Worm (Caenorhabditis elegans): Measurements from ENCODE around the gene pgp-7.
A peak's percentile ranks its signal among the peaks of the same experiment; 100 is the strongest.

The pgp-7 gene

ce11 chrX:10851735-10852134 is 18.3 kb downstream of the pgp-7 start:
- TF ChIP-seq ceh-82 (tag; optimal IDR thresholded peaks at IDR 0.05) (no peak), elt-3 (tag; optimal IDR thresholded peaks at IDR 0.05) (no peak), daf-12 (tag; optimal IDR thresholded peaks at IDR 0.05) (no peak), fkh-2 (tag; optimal IDR thresholded peaks at IDR 0.05) (no peak), eor-1 (tag; optimal IDR thresholded peaks at IDR 0.05) (no peak), nhr-67 (tag; optimal IDR thresholded peaks at IDR 0.05) (no peak), ama-1 (optimal IDR thresholded peaks at IDR 0.05) (no peak), ceh-9 (tag; optimal IDR thresholded peaks at IDR 0.05) (no peak), snpc-4 (tag; optimal IDR thresholded peaks at IDR 0.05) (no peak), aly-2 (tag; optimal IDR thresholded peaks at IDR 0.05) (no peak)

DNA sequence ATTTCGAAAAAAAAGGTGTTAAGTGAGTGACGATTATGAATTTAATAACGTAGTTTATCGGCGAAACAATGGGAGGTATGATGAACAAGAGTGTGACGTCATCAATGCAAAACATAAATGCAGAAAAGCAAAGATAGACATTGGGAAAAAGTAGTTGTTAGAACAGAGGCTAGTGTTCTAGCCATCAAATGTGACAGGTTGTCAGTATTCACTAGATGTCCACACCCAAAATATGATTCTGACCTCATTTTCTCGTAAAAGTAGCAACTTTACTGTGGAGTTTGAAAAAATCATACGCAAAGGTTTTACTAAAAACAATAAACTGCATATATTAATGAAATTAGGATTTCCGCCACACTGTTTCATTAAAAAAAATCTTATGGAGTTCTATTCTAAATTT is 18.8 kb downstream of the pgp-7 start:
- no peak for TF ChIP-seq pqm-1 (tag; optimal IDR thresholded peaks at IDR 0.05)
- peak; percentile 28 for TF ChIP-seq elt-2 (tag; optimal IDR thresholded peaks at IDR 0.05)
- no peak for TF ChIP-seq zag-1 (tag; optimal IDR thresholded peaks at IDR 0.05)
- no peak for TF ChIP-seq lin-15B (tag; optimal IDR thresholded peaks at IDR 0.05)
- no peak for TF ChIP-seq unc-39 (tag; optimal IDR thresholded peaks at IDR 0.05)
- TF ChIP-seq nhr-25 (tag; optimal IDR thresholded peaks at IDR 0.05): no peak
- no peak for TF ChIP-seq snpc-4 (tag; optimal IDR thresholded peaks at IDR 0.05)
- TF ChIP-seq daf-12 (tag; optimal IDR thresholded peaks at IDR 0.05): no peak

- TF ChIP-seq ztf-11 (tag; optimal IDR thresholded peaks at IDR 0.05): no peak
- no peak for TF ChIP-seq elt-2 (tag; optimal IDR thresholded peaks at IDR 0.05)
- no peak for TF ChIP-seq unc-62 (GFP tag; optimal IDR thresholded peaks at IDR 0.05)
- TF ChIP-seq fos-1 (tag; optimal IDR thresholded peaks at IDR 0.05): no peak
- no peak for TF ChIP-seq nhr-76 (tag; optimal IDR thresholded peaks at IDR 0.05)
- TF ChIP-seq tbx-2 (tag; optimal IDR thresholded peaks at IDR 0.05): no peak
- TF ChIP-seq eor-1 (tag; optimal IDR thresholded peaks at IDR 0.05): no peak
- no peak for TF ChIP-seq nhr-67 (tag; optimal IDR thresholded peaks at IDR 0.05)
- TF ChIP-seq mdl-1 (tag; optimal IDR thresholded peaks at IDR 0.05): no peak
- no peak for TF ChIP-seq unc-39 (tag; optimal IDR thresholded peaks at IDR 0.05)
These were observed 23.1 kb downstream of the pgp-7 start for ce11 chrX:10846898-10847297.

ce11 chrX:10844602-10845354 is 25.3 kb downstream of the pgp-7 start, which contains the start of gene C05A9.2:
Gene C05A9.2 (minus strand): TSS chrX:10844674.
- no peak for TF ChIP-seq nhr-237 (tag; optimal IDR thresholded peaks at IDR 0.05)
- TF ChIP-seq ztf-4 (tag; optimal IDR thresholded peaks at IDR 0.05): no peak
- no peak for TF ChIP-seq nhr-77 (tag; optimal IDR thresholded peaks at IDR 0.05)
- TF ChIP-seq nhr-43 (tag; optimal IDR thresholded peaks at IDR 0.05; ENCODE audit: poor library complexity, severe bottlenecking): no peak
- no peak for TF ChIP-seq pqm-1 (tag; optimal IDR thresholded peaks at IDR 0.05)
- TF ChIP-seq unc-62 (GFP tag; optimal IDR thresholded peaks at IDR 0.05): no peak
- no peak for TF ChIP-seq lin-15B (tag; optimal IDR thresholded peaks at IDR 0.05)
- TF ChIP-seq ceh-16 (tag; optimal IDR thresholded peaks at IDR 0.05): no peak
- no peak for TF ChIP-seq fkh-2 (tag; optimal IDR thresholded peaks at IDR 0.05)
- no peak for TF ChIP-seq zag-1 (tag; optimal IDR thresholded peaks at IDR 0.05)
- no peak for TF ChIP-seq lin-39 (tag; optimal IDR thresholded peaks at IDR 0.05)
- no peak for TF ChIP-seq elt-3 (tag; optimal IDR thresholded peaks at IDR 0.05)
- no peak for TF ChIP-seq nhr-23 (tag; optimal IDR thresholded peaks at IDR 0.05)
- TF ChIP-seq jun-1 (tag; optimal IDR thresholded peaks at IDR 0.05): no peak
- TF ChIP-seq sea-2 (GFP tag; optimal IDR thresholded peaks at IDR 0.05): no peak

DNA sequence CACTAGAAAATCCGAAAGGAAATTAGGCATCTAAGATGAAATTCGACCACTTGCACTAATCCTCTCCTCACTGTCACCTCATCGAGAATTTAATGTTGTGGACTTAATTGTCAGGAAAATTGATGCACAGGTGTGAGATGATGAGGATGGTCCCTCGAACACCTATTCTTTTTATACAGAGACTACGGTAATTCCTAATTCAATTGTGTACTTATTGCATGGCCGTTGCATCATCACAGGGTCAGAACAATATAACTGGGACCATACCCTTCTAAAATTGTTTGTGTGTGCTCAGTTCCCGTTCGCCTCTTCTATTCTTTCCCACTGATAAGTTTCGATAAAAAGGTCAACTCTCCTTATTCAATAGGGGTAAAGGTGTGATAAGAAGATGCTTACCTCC is 25.9 kb downstream of the pgp-7 start:
- no peak for TF ChIP-seq egl-5 (tag; optimal IDR thresholded peaks at IDR 0.05)
- TF ChIP-seq elt-2 (tag; optimal IDR thresholded peaks at IDR 0.05): peak; percentile 17

DNA sequence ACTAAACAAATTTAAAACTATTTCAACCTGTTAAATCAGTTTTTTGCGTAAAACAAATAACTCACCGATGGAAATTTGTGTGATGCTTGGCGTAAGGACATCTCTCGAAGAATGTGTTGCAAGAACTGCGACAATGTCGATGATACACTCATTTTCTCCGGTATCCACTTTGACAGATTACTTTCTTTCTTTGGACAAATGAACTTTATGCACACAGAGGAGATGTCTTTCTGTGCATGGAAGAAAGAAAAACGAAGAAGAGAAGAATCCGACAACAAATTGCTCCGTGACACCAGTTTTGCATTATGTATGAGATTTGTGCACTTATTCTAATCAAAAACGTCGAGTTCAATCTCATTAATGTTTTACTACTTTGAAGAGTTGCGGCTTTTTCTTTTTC is 31.5 kb downstream of the pgp-7 start, which contains the start of gene plc-1:
Gene plc-1 (minus strand): TSS at position 101 of the 400 bp plus-strand sequence.
- TF ChIP-seq fos-1 (tag; optimal IDR thresholded peaks at IDR 0.05): no peak
- no peak for TF ChIP-seq nhr-76 (tag; optimal IDR thresholded peaks at IDR 0.05)
- TF ChIP-seq unc-62 (GFP tag; optimal IDR thresholded peaks at IDR 0.05): no peak
- TF ChIP-seq pqm-1 (tag; optimal IDR thresholded peaks at IDR 0.05): no peak
- TF ChIP-seq ZK546.5 (tag; optimal IDR thresholded peaks at IDR 0.05): no peak
- no peak for TF ChIP-seq sea-2 (GFP tag; optimal IDR thresholded peaks at IDR 0.05)
- TF ChIP-seq aly-2 (tag; optimal IDR thresholded peaks at IDR 0.05): no peak
- TF ChIP-seq lin-15B (tag; optimal IDR thresholded peaks at IDR 0.05): no peak
- TF ChIP-seq nhr-67 (tag; optimal IDR thresholded peaks at IDR 0.05): no peak
- no peak for TF ChIP-seq fkh-10 (GFP tag; optimal IDR thresholded peaks at IDR 0.05)
- no peak for TF ChIP-seq pha-4 (tag; optimal IDR thresholded peaks at IDR 0.05)
- TF ChIP-seq elt-3 (tag; optimal IDR thresholded peaks at IDR 0.05): no peak
- TF ChIP-seq ceh-16 (tag; optimal IDR thresholded peaks at IDR 0.05): no peak
- TF ChIP-seq ceh-28 (tag; optimal IDR thresholded peaks at IDR 0.05): no peak
- TF ChIP-seq unc-39 (tag; optimal IDR thresholded peaks at IDR 0.05): no peak
- no peak for TF ChIP-seq tbx-2 (tag; optimal IDR thresholded peaks at IDR 0.05)
- TF ChIP-seq lsy-12 (tag; optimal IDR thresholded peaks at IDR 0.05): no peak
- no peak for TF ChIP-seq mdl-1 (tag; optimal IDR thresholded peaks at IDR 0.05)
